Worm (Caenorhabditis elegans) whole organism, early embryonic: ENCODE data around the gene nhr-158.

Experiments used
- ets-7 ChIP-seq: sonication (generic microtip); optimal IDR thresholded peaks from 2 replicates; lab custom pipeline; 2016; ENCODE audit warnings: missing genotype, missing genetic modification characterization, missing compliant biosample characterization
- flt-1 ChIP-seq: fragments of 200-800 bp; sonication (Bioruptor generic); IDR thresholded peaks from 2 replicates; pipeline ENCODE4 v1.3.6; 2022; ENCODE audit warnings: missing genetic modification characterization, missing compliant biosample characterization
- hmbx-1 ChIP-seq: sonication (generic microtip); optimal IDR thresholded peaks from 2 replicates; lab custom pipeline; 2016; ENCODE audit warnings: mild to moderate bottlenecking, missing genetic modification characterization, missing compliant biosample characterization
- hnd-1 ChIP-seq: sonication (generic microtip); optimal IDR thresholded peaks from 2 replicates; lab custom pipeline; 2016; ENCODE audit warnings: missing genetic modification characterization, missing compliant biosample characterization
- pes-1 ChIP-seq: fragments of 200-800 bp; sonication (Bioruptor generic); IDR thresholded peaks from 2 replicates; pipeline ENCODE4 v1.3.6; 2022; ENCODE audit warnings: missing genetic modification reagents, missing genetic modification characterization, missing compliant biosample characterization
- tbx-11 ChIP-seq: fragments of 200-800 bp; sonication (Bioruptor generic); IDR thresholded peaks from 2 replicates; pipeline ENCODE4 v1.3.6; 2022; ENCODE audit warnings: missing genetic modification characterization, missing compliant biosample characterization

ce11 chrV:3870359-3870758 lies 3.6 kb downstream of the nhr-158 start:
- TF ChIP-seq flt-1 = no peak
- no peak for TF ChIP-seq hnd-1 (tag; lab: Kevin White, UChicago)
- no peak for TF ChIP-seq hmbx-1 (tag; lab: Kevin White, UChicago)
- TF ChIP-seq tbx-11 (GFP tag; lab: Robert Waterston, UW) = no peak
- TF ChIP-seq pes-1 = no peak
- TF ChIP-seq ets-7 = no peak
